Comparison of ENCODE assay signal across 4 fruit fly cellular contexts in genomic region chr3L:21098602-21099001, dm6.
TF ChIP-seq lines count a peak whose summit lies in the region.

No protein-coding gene starts in this region.

- no peak for TF ChIP-seq CTCF in whole organism, embryonic (GFP tag; optimal IDR thresholded peaks at IDR 0.05; lab: Kevin White, UChicago)

TF ChIP-seq in whole organism, embryonic, 481 proteins besides CTCF, POLR2A, EP300 and RAD21:
- 0 out of 4 replicates have a peak, but pooled peaks have one; percentile 9 for TF ChIP-seq chinmo (GFP tag; IDR thresholded peaks at IDR 0.05; lab: Robert Waterston, UW; ENCODE audit: partially characterized antibody)
- TF ChIP-seq lov (optimal IDR thresholded peaks at IDR 0.05; lab: Kevin White, UChicago), result no peak
- no peak for TF ChIP-seq lov (GFP tag; IDR thresholded peaks at IDR 0.05; lab: Robert Waterston, UW)
- TF ChIP-seq Drgx (GFP tag; IDR thresholded peaks at IDR 0.05; lab: Robert Waterston, UW), result 0 out of 2 replicates have a peak, but pooled peaks have one; percentile 5
- TF ChIP-seq D19A (tag; optimal IDR thresholded peaks at IDR 0.05; lab: Kevin White, UChicago), result no peak
- no peak for TF ChIP-seq disco-r (GFP tag; optimal IDR thresholded peaks at IDR 0.05; lab: Kevin White, UChicago)
- no peak for TF ChIP-seq sim (GFP tag; IDR thresholded peaks at IDR 0.05; lab: Robert Waterston, UW)
- TF ChIP-seq CG12769 (tag; optimal IDR thresholded peaks at IDR 0.05; lab: Kevin White, UChicago), result peak; percentile 9
- 0 out of 2 replicates have a peak, but pooled peaks have one; percentile 8 for TF ChIP-seq NFAT (GFP tag; IDR thresholded peaks at IDR 0.05; lab: Robert Waterston, UW)
- 0 out of 3 replicates have a peak, but pooled peaks have one; percentile 23 for TF ChIP-seq CG6175 (GFP tag; IDR thresholded peaks at IDR 0.05; lab: Robert Waterston, UW)
- no peak for TF ChIP-seq emc (GFP tag; optimal IDR thresholded peaks at IDR 0.05; lab: Kevin White, UChicago)
- no peak for TF ChIP-seq exex (tag; optimal IDR thresholded peaks at IDR 0.05; lab: Kevin White, UChicago)
- TF ChIP-seq CG9727 (GFP tag; optimal IDR thresholded peaks at IDR 0.05; lab: Kevin White, UChicago), result no peak
- TF ChIP-seq psq (GFP tag; optimal IDR thresholded peaks at IDR 0.05; lab: Kevin White, UChicago), result no peak
- no peak for TF ChIP-seq MESR4 (GFP tag; optimal IDR thresholded peaks at IDR 0.05; lab: Kevin White, UChicago)
- TF ChIP-seq CG33557 (GFP tag; optimal IDR thresholded peaks at IDR 0.05; lab: Kevin White, UChicago), result no peak
- no peak for TF ChIP-seq Bteb2 (GFP tag; optimal IDR thresholded peaks at IDR 0.05; lab: Kevin White, UChicago)
- TF ChIP-seq ato (GFP tag; IDR thresholded peaks at IDR 0.05; lab: Robert Waterston, UW; ENCODE audit: partially characterized antibody), result no peak

TF ChIP-seq in whole organism, prepupa, 60 proteins besides CTCF, POLR2A, EP300 and RAD21:
- TF ChIP-seq Gug (GFP tag; IDR thresholded peaks at IDR 0.05; lab: Robert Waterston, UW) (no peak), ss (GFP tag; optimal IDR thresholded peaks at IDR 0.05; lab: Kevin White, UChicago) (peak in 1 of 2 experiments; percentile 18), CG6854 (GFP tag; optimal IDR thresholded peaks at IDR 0.05; lab: Kevin White, UChicago) (peak; percentile 8)

TF ChIP-seq in whole organism, pupa, 21 proteins besides CTCF, POLR2A, EP300 and RAD21:
- TF ChIP-seq fd96Ca (GFP tag; IDR thresholded peaks at IDR 0.05; lab: Robert Waterston, UW) (no peak), CG34367 (tag; optimal IDR thresholded peaks at IDR 0.05; lab: Kevin White, UChicago) (no peak), CG10348 (GFP tag; IDR thresholded peaks at IDR 0.05; lab: Robert Waterston, UW) (no peak), CG9948 (tag; optimal IDR thresholded peaks at IDR 0.05; lab: Kevin White, UChicago) (no peak), CG4496 (GFP tag; IDR thresholded peaks at IDR 0.05; lab: Robert Waterston, UW) (peak; percentile 43; the same call in 1 of the 3 replicates), EcR (GFP tag; optimal IDR thresholded peaks at IDR 0.05; lab: Kevin White, UChicago) (peak; percentile 93), CG13204 (GFP tag; optimal IDR thresholded peaks at IDR 0.05; lab: Kevin White, UChicago) (peak; percentile 26), CG17806 (tag; optimal IDR thresholded peaks at IDR 0.05; lab: Kevin White, UChicago) (no peak), CG12605 (GFP tag; IDR thresholded peaks at IDR 0.05; lab: Robert Waterston, UW) (no peak), CG8301 (tag; optimal IDR thresholded peaks at IDR 0.05; lab: Kevin White, UChicago) (no peak), CG32121 (GFP tag; IDR thresholded peaks at IDR 0.05; lab: Robert Waterston, UW) (no peak), Ets98B (GFP tag; IDR thresholded peaks at IDR 0.05; lab: Robert Waterston, UW) (no peak), CG8159 (tag; optimal IDR thresholded peaks at IDR 0.05; lab: Kevin White, UChicago) (no peak), rn (GFP tag; IDR thresholded peaks at IDR 0.05; lab: Robert Waterston, UW) (no peak)

TF ChIP-seq in whole organism, wandering third instar larva, 38 proteins besides CTCF, POLR2A, EP300 and RAD21:
- TF ChIP-seq rgr (GFP tag; optimal IDR thresholded peaks at IDR 0.05; lab: Kevin White, UChicago) (no peak), usp (GFP tag; optimal IDR thresholded peaks at IDR 0.05; lab: Kevin White, UChicago) (no peak), Dif (GFP tag; optimal IDR thresholded peaks at IDR 0.05; lab: Kevin White, UChicago; ENCODE audit: partially characterized antibody) (peak; percentile 36), Rel (GFP tag; optimal IDR thresholded peaks at IDR 0.05; lab: Kevin White, UChicago) (no peak), Rel (tag; optimal IDR thresholded peaks at IDR 0.05; lab: Kevin White, UChicago) (peak; percentile 35), Hr83 (GFP tag; optimal IDR thresholded peaks at IDR 0.05; lab: Kevin White, UChicago; ENCODE audit: poor library complexity, severe bottlenecking) (peak; percentile 35), Vsx2 (GFP tag; optimal IDR thresholded peaks at IDR 0.05; lab: Kevin White, UChicago; ENCODE audit: partially characterized antibody) (peak; percentile 4)
TF ChIP-seq in whole organism, wandering third instar larva: peak in this region for 4.

Comparison
In these comparisons a context has a peak if more than half of its experiments do, and no peak if none do; other contexts are left out.
1. Of the 7 proteins assayed by ChIP-seq in both whole organism, embryonic and whole organism, prepupa: peak only in whole organism, embryonic: none; only in whole organism, prepupa: CG6854; in both: none; in neither: 6.